Fruit fly (Drosophila melanogaster): ENCODE results near the gene loco.

DNA sequence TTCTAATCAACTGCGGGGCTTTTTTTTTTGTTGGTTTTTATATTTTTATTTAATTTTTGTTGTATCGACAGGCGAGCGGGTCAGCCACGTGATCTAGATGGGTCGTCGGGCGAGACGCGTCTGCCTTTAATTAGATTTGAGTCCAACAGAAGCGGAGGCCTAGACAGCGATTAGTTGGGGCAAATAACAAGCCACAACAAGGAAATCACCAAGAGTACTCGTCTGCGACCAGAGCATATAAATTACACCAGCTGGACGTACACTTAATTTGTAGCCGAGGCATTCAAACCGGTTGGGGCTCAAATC lies 45.7 kb upstream of the loco start:
- TF ChIP-seq kay (GFP tag; ENCODE audit: borderline replicate concordance) (no peak), cnc (optimal IDR thresholded peaks at IDR 0.05) (no peak), CG14711 (tag; optimal IDR thresholded peaks at IDR 0.05) (no peak), CG5204 (GFP tag; optimal IDR thresholded peaks at IDR 0.05) (no peak), CG11617 (GFP tag; optimal IDR thresholded peaks at IDR 0.05) (no peak), pad (GFP tag; optimal IDR thresholded peaks at IDR 0.05) (no peak), Crg-1 (GFP tag; optimal IDR thresholded peaks at IDR 0.05) (no peak), ovo (GFP tag; optimal IDR thresholded peaks at IDR 0.05) (no peak), tj (GFP tag; optimal IDR thresholded peaks at IDR 0.05) (no peak), Hr96 (GFP tag; optimal IDR thresholded peaks at IDR 0.05) (no peak)

Data from whole organism, adult.